Worm (Caenorhabditis elegans): Measurements from ENCODE around the gene mdt-22.

Gene mdt-22

DNA sequence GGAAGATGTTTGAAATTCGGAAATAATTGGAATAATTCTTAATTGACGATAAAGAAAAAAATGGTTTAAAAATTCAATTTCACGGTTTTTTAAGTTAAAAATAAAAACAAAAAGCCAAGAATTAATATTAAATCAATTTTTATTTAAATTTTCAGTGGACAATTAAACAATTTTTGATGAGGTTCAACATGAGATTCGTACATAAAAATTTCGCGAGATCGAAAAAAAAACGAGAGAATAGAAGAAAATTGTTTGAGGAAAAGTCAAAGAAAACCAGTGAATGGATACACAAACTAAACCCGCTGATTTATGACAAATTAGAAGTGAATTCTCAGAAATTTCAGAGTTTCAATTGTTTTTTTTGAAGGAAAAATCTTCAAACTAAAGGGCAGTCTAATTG, 31.0 kb upstream of the mdt-22 start, which contains the start of gene F54B3.2:
F54B3.2 (minus strand) TSS at position 101 of the 400 bp plus-strand sequence.
- TF ChIP-seq nhr-12 (tag; optimal IDR thresholded peaks at IDR 0.05) (no peak), egl-13 (tag; optimal IDR thresholded peaks at IDR 0.05) (no peak), C04F5.9 (tag; optimal IDR thresholded peaks at IDR 0.05) (no peak), sup-37 (GFP tag; optimal IDR thresholded peaks at IDR 0.05) (no peak), Y116A8C.19 (tag; optimal IDR thresholded peaks at IDR 0.05; ENCODE audit: borderline replicate concordance) (no peak), skn-1 (tag; optimal IDR thresholded peaks at IDR 0.05) (no peak), hlh-17 (GFP tag; optimal IDR thresholded peaks at IDR 0.05; ENCODE audit: borderline replicate concordance) (no peak)

DNA sequence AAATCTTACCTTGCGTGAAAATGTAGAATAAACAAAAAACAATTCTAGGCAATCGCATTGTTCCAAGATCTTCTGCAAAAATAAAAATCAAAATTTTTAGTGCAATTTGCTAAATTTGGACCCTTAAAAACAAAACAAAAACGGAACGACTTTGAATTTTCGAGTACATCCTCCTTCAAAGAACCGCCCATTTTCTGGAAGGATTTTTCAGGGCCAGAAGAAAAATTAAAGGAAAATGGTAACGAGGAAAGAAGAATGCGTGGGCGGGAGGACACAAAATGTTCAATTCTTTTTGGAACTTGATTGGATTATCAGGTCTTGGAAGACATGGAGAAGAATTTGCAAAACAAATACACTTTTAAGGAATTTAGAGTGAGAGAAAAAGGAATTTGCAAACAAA, 29.9 kb upstream of the mdt-22 start, which contains the start of gene F54B3.4:
F54B3.4 (minus strand) TSS at position 101 of the 400 bp plus-strand sequence.
- TF ChIP-seq zip-4 (GFP tag; optimal IDR thresholded peaks at IDR 0.05), result no peak
- TF ChIP-seq egl-13 (tag; optimal IDR thresholded peaks at IDR 0.05), result no peak
- TF ChIP-seq fkh-10 (GFP tag; optimal IDR thresholded peaks at IDR 0.05), result no peak
- TF ChIP-seq fkh-4 (tag; optimal IDR thresholded peaks at IDR 0.05; ENCODE audit: borderline replicate concordance), result no peak
- TF ChIP-seq ceh-90 (tag; optimal IDR thresholded peaks at IDR 0.05), result no peak
- TF ChIP-seq unc-62 (GFP tag; optimal IDR thresholded peaks at IDR 0.05), result no peak
- TF ChIP-seq fos-1 (tag; optimal IDR thresholded peaks at IDR 0.05), result no peak
- no peak for TF ChIP-seq lin-35 (GFP tag; optimal IDR thresholded peaks at IDR 0.05)
- no peak for TF ChIP-seq dpl-1 (GFP tag; optimal IDR thresholded peaks at IDR 0.05)
- TF ChIP-seq ztf-4 (tag; optimal IDR thresholded peaks at IDR 0.05), result no peak
- TF ChIP-seq ceh-88 (GFP tag; IDR thresholded peaks at IDR 0.05), result no peak
- no peak for TF ChIP-seq rnt-1 (tag; optimal IDR thresholded peaks at IDR 0.05)
- TF ChIP-seq sup-37 (GFP tag; optimal IDR thresholded peaks at IDR 0.05), result no peak
- TF ChIP-seq hpl-2 (GFP tag; optimal IDR thresholded peaks at IDR 0.05), result no peak
- TF ChIP-seq efl-3 (GFP tag; optimal IDR thresholded peaks at IDR 0.05), result no peak

DNA sequence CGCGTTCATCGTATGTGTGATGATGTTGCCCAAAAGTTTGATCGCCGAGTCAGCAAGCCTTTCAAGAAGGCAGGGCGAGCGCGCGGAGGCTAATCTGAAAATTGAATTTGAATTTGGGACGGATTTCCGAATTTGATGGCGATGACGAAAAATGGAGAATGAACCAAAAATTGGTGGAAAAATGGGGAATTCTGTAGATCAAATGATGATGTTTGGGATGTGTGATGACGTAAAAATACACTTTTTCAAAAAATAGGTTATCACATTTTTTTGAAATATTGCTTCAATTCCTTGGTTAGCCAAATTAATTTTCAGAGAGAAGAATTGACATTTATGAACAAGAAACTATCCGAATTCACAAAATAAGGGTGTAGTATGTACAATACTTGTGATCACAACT, 21.5 kb upstream of the mdt-22 start, which contains the start of gene ZK971.1:
ZK971.1 (minus strand) TSS at position 101 of the 400 bp plus-strand sequence.
- TF ChIP-seq hlh-17 (GFP tag; optimal IDR thresholded peaks at IDR 0.05; ENCODE audit: borderline replicate concordance), result no peak

DNA sequence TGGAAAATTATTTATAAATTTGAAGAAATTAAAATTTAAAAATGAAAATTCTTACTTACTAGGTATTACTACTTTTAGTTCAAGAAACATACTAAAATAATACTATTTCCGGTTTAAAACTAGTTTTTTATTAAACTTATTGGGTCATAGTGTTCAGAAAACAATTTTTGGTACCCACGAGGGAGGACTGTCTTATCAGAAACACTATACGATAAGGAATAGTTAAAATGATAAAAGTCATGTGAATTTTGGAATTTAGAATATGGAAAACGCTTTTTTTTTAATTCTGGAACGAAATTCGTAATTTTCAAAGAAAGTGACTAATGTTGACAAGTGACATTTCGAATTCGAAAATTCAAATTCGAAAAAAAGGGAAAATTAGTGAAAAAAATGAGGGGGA, 19.3 kb upstream of the mdt-22 start:
- TF ChIP-seq efl-1 (optimal IDR thresholded peaks at IDR 0.05), result no peak
- TF ChIP-seq efl-1 (GFP tag; optimal IDR thresholded peaks at IDR 0.05 in 1 of 2), result peak in 1 of 2 experiments; percentile 58
- TF ChIP-seq mep-1 (tag; optimal IDR thresholded peaks at IDR 0.05), result no peak
- no peak for TF ChIP-seq lir-3 (tag; optimal IDR thresholded peaks at IDR 0.05; ENCODE audit: poor library complexity)
- TF ChIP-seq nhr-19 (GFP tag; conservative IDR thresholded peaks at IDR 0.05), result no peak
- TF ChIP-seq elt-2 (tag; optimal IDR thresholded peaks at IDR 0.05), result peak; percentile 72
- peak in 1 of 2 experiments; percentile 12 for TF ChIP-seq lin-35 (GFP tag; optimal IDR thresholded peaks at IDR 0.05)
- TF ChIP-seq grh-1 (GFP tag; IDR thresholded peaks at IDR 0.05), result no peak
- TF ChIP-seq nhr-28 (tag; optimal IDR thresholded peaks at IDR 0.05), result no peak
- no peak for TF ChIP-seq efl-3 (GFP tag; optimal IDR thresholded peaks at IDR 0.05)
- no peak for TF ChIP-seq isw-1 (GFP tag; IDR thresholded peaks at IDR 0.05)
- no peak for TF ChIP-seq C16A3.4 (tag; optimal IDR thresholded peaks at IDR 0.05)

DNA sequence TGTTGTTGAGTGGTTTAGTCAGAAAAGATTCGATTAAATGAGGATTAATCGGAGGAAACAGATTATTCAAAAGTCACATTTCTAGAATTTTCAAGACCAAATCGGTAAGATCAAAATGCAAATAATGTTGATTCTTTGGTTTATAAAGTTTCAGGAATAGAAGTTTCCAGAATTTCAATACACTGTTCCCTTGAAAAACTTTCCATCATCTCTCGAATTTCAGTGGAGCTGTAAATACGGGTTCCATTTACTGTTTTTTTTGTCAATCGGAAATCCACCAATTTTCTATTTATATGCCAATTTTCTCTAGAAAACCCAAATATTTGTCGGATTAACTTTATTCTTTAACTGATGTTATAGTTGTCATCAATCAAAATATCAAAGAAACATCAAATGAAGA, 17.9 kb upstream of the mdt-22 start:
- TF ChIP-seq lir-3 (tag; optimal IDR thresholded peaks at IDR 0.05; ENCODE audit: poor library complexity) (no peak), nhr-19 (GFP tag; conservative IDR thresholded peaks at IDR 0.05) (no peak), dsc-1 (tag; optimal IDR thresholded peaks at IDR 0.05) (peak; percentile 56), nhr-47 (tag; optimal IDR thresholded peaks at IDR 0.05) (no peak), vab-15 (tag; optimal IDR thresholded peaks at IDR 0.05) (no peak), fkh-8 (tag; optimal IDR thresholded peaks at IDR 0.05) (peak; percentile 33)

Data from whole organism, L1 larva.